Worm (Caenorhabditis elegans): ENCODE data around the gene rom-4.

DNA sequence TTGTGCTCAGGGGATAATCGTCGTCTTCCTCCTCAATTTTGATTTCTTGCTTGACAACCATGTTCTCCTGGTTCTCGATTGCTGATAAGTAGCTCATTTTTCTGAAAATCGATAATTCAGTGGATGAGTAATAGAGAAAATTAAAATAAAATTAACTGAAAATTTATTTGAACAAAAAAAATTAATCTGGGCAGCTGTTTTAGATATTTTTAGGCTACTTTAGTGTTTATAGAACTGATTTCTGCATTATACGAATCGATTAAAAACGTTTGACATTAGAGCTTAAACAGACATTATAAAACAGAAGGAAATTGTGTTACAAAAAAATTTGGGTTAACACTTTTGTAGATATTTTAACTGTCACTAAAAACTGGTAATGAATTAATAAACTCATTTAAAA is 52.6 kb downstream of the rom-4 start, which contains the start of gene athp-3:
- TF ChIP-seq ekl-4 (GFP tag; IDR thresholded peaks at IDR 0.05) (no peak), ztf-25 (GFP tag; IDR thresholded peaks at IDR 0.05) (no peak), C06A6.2 (GFP tag; conservative IDR thresholded peaks at IDR 0.05) (no peak), pha-4 (tag; optimal IDR thresholded peaks at IDR 0.05) (no peak)
